Worm (Caenorhabditis elegans) whole organism, young adult: ENCODE data around the gene ugt-67.

Experiments used
- K12H6.12 ChIP-seq: fragments of 200-800 bp; sonication (Bioruptor generic); optimal IDR thresholded peaks from 2 replicates; lab custom pipeline; 2018; ENCODE audit warnings: mild to moderate bottlenecking, missing genetic modification characterization, missing compliant biosample characterization
- ZK185.1 ChIP-seq: sonication (generic microtip); optimal IDR thresholded peaks from 2 replicates; lab custom pipeline; 2016; ENCODE audit warnings: mild to moderate bottlenecking, missing genetic modification characterization, missing compliant biosample characterization; ENCODE audit not compliant: poor library complexity, severe bottlenecking
- cebp-1 ChIP-seq, 2 experiments: fragments of 200-800 bp in 1 of 2; sonication (Bioruptor generic) in 1 of 2; sonication (generic microtip) in 1 of 2; IDR thresholded peaks in 1 of 2; optimal IDR thresholded peaks in 1 of 2; 2 replicates each; pipeline versions ENCODE4 v1.3.6 to Lab custom; 2017 to 2022; ENCODE audit warnings: missing compliant biosample characterization in 2 of 2, missing genetic modification characterization in 2 of 2, mild to moderate bottlenecking in 1 of 2, missing genetic modification reagents in 1 of 2, moderate library complexity in 1 of 2
- dox-1 ChIP-seq: fragments of 200-800 bp; sonication (Bioruptor generic); IDR thresholded peaks from 2 replicates; pipeline ENCODE4 v1.3.6; 2022; ENCODE audit warnings: missing genetic modification reagents, missing genetic modification characterization, missing compliant biosample characterization
- efl-1 ChIP-seq: fragments of 150-350 bp; optimal IDR thresholded peaks from 2 replicates; lab custom pipeline; 2014; ENCODE audit warnings: missing biosample characterization, missing genetic modification reagents, missing genetic modification characterization
- gei-17 ChIP-seq: fragments of 200-800 bp; sonication (Bioruptor generic); optimal IDR thresholded peaks from 2 replicates; lab custom pipeline; 2018; ENCODE audit warnings: mild to moderate bottlenecking, missing genetic modification characterization, missing compliant biosample characterization
- hmg-1.2 ChIP-seq: fragments of 200-800 bp; sonication (Bioruptor generic); IDR thresholded peaks from 2 replicates; pipeline ENCODE4 v1.3.6; 2022; ENCODE audit warnings: missing genetic modification reagents, missing genetic modification characterization, missing compliant biosample characterization
- lin-35 ChIP-seq, 3 experiments: fragments of 150-350 bp in 2 of 3; sonication (generic microtip) in 1 of 3; optimal IDR thresholded peaks; 2 replicates each; lab custom pipeline; 2014 to 2018; ENCODE audit warnings: missing biosample characterization in 3 of 3, missing genetic modification characterization in 3 of 3, missing genetic modification reagents in 3 of 3
- mel-28 ChIP-seq: sonication (generic microtip); optimal IDR thresholded peaks from 2 replicates; lab custom pipeline; 2016; ENCODE audit warnings: borderline replicate concordance, mild to moderate bottlenecking, missing genetic modification characterization, missing compliant biosample characterization
- rcor-1 ChIP-seq: fragments of 200-800 bp; sonication (Bioruptor generic); IDR thresholded peaks from 2 replicates; pipeline ENCODE4 v1.3.6; 2022; ENCODE audit warnings: missing genetic modification reagents, missing genetic modification characterization, missing compliant biosample characterization
- snpc-1.3 ChIP-seq: sonication (generic microtip); optimal IDR thresholded peaks from 2 replicates; lab custom pipeline; 2017; ENCODE audit warnings: missing genetic modification characterization, mild to moderate bottlenecking, missing compliant biosample characterization, antibody characterized with exemption, moderate library complexity, missing genotype, missing genetic modification reagents; ENCODE audit not compliant: insufficient read depth
- tbp1 ChIP-seq: fragments of 200-800 bp; sonication (Bioruptor generic); optimal IDR thresholded peaks from 2 replicates; lab custom pipeline; 2018; ENCODE audit warnings: mild to moderate bottlenecking, missing genetic modification characterization, missing compliant biosample characterization
- zfh-2 ChIP-seq: fragments of 200-800 bp; sonication (Bioruptor generic); conservative IDR thresholded peaks from 2 replicates; pipeline ENCODE4 v1.3.6; 2022; ENCODE audit warnings: missing genetic modification reagents, missing genetic modification characterization, missing compliant biosample characterization
- ztf-3 ChIP-seq: fragments of 200-800 bp; sonication (Bioruptor generic); optimal IDR thresholded peaks from 2 replicates; lab custom pipeline; 2018; ENCODE audit warnings: mild to moderate bottlenecking, missing genetic modification characterization, missing compliant biosample characterization

Gene ugt-67

ce11 chrV:4951434-4951833, 50.3 kb downstream of the ugt-67 start, which contains the start of gene str-207:
Gene str-207, plus strand, starts transcription at chrV:4951734.
- TF ChIP-seq snpc-1.3 (no peak), ztf-3 (GFP tag; lab: Kevin White, UChicago) (no peak), gei-17 (GFP tag; lab: Kevin White, UChicago) (no peak), rcor-1 (GFP tag; lab: Robert Waterston, UW) (no peak), ZK185.1 (tag; lab: Kevin White, UChicago) (no peak), mel-28 (no peak), cebp-1 (GFP tag; IDR thresholded peaks at IDR 0.05; lab: Robert Waterston, UW) (no peak), cebp-1 (tag; optimal IDR thresholded peaks at IDR 0.05; lab: Kevin White, UChicago) (no peak), K12H6.12 (no peak), tbp1 (GFP tag; lab: Kevin White, UChicago) (no peak), lin-35 (GFP tag; optimal IDR thresholded peaks at IDR 0.05; lab: Kevin White, UChicago) (no peak), dox-1 (GFP tag; lab: Robert Waterston, UW) (no peak), hmg-1.2 (GFP tag; lab: Robert Waterston, UW) (no peak), efl-1 (GFP tag; lab: Kevin White, UChicago) (no peak), zfh-2 (no peak)
